Worm (Caenorhabditis elegans): ENCODE results near the gene srt-64.

ce11 chrV:5165426-5165825 is 4.1 kb downstream of the srt-64 start, which contains the start of gene srw-140:
- TF ChIP-seq T22C8.4 (GFP tag; IDR thresholded peaks at IDR 0.05) (no peak), tab-1 (GFP tag; IDR thresholded peaks at IDR 0.05) (no peak)

Data from whole organism, midembryonic.